Fruit fly (Drosophila melanogaster) whole organism, prepupa: ENCODE results near the gene Osbp.

Source experiments
- CG15336 ChIP-seq: fragments of 200-800 bp; sonication (Bioruptor generic); IDR thresholded peaks from 2 replicates; pipeline ENCODE4 v1.3.6; 2022; ENCODE audit warnings: missing biosample characterization, missing genetic modification characterization
- Sox102F ChIP-seq: fragments of 200-800 bp; sonication (Bioruptor generic); optimal IDR thresholded peaks from 2 replicates; lab custom pipeline; 2016; ENCODE audit warnings: missing biosample characterization, mild to moderate bottlenecking, missing genetic modification characterization

DNA sequence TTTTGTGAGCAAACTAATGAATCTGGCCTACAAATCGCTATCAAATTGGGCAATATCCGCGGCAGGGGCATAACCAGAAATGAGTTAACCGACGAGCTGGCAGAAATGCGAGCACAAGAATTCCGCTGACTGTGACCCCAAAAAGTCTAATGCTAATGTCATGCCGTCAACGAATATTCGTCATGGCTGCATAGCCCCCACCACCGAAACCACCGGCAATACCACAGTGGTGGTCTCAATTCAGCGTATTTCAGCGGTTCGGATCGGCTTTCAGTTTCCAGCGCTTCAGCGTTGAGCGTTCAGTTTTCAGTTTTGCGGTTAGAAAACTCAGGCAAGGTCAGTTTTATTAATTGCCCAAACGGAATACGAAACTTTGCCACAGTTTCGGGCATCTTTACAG lies 47.8 kb downstream of the Osbp start:
- TF ChIP-seq CG15336 (GFP tag; lab: Robert Waterston, UW) = no peak
- TF ChIP-seq Sox102F (GFP tag; lab: Kevin White, UChicago) = no peak
